Worm (Caenorhabditis elegans) whole organism, L1 larva: Measurements from ENCODE around the gene F01D5.2.
"Not testable (repeated sequence)": the region's sequence is repeated elsewhere in the genome, so short reads cannot be mapped to it uniquely, and the experiment has no call there.

Experiments
- C16A3.4 ChIP-seq: fragments of 150-350 bp; optimal IDR thresholded peaks from 2 replicates; lab custom pipeline; 2014; ENCODE audit warnings: missing biosample characterization, missing genetic modification characterization
- F16B12.6 ChIP-seq: fragments of 150-350 bp; optimal IDR thresholded peaks from 2 replicates; lab custom pipeline; 2014; ENCODE audit warnings: missing biosample characterization, missing genetic modification characterization
- aha-1 ChIP-seq: fragments of 150-350 bp; optimal IDR thresholded peaks from 2 replicates; lab custom pipeline; 2014; ENCODE audit warnings: missing biosample characterization, missing genetic modification characterization
- alr-1 ChIP-seq: fragments of 200-800 bp; sonication (Bioruptor generic); optimal IDR thresholded peaks from 2 replicates; lab custom pipeline; 2018; ENCODE audit warnings: borderline replicate concordance, mild to moderate bottlenecking, missing genetic modification characterization, missing compliant biosample characterization
- aly-2 ChIP-seq: fragments of 150-350 bp; optimal IDR thresholded peaks from 2 replicates; lab custom pipeline; 2014; ENCODE audit warnings: missing biosample characterization, missing genetic modification characterization
- blmp-1 ChIP-seq: fragments of 150-350 bp; optimal IDR thresholded peaks from 2 replicates; lab custom pipeline; 2014; ENCODE audit warnings: missing biosample characterization, missing genetic modification characterization
- ceh-63 ChIP-seq: fragments of 200-800 bp; sonication (Bioruptor generic); optimal IDR thresholded peaks from 2 replicates; lab custom pipeline; 2018; ENCODE audit warnings: mild to moderate bottlenecking, missing genetic modification characterization, missing compliant biosample characterization
- ceh-8 ChIP-seq: fragments of 200-800 bp; sonication (Bioruptor generic); optimal IDR thresholded peaks from 2 replicates; lab custom pipeline; 2018; ENCODE audit warnings: mild to moderate bottlenecking, missing genetic modification characterization, moderate library complexity, missing compliant biosample characterization
- ceh-82 ChIP-seq, 3 experiments: fragments of 150-350 bp in 1 of 3; sonication (generic microtip) in 2 of 3; optimal IDR thresholded peaks; 2 replicates each; lab custom pipeline; 2014 to 2017; ENCODE audit warnings: missing biosample characterization in 3 of 3, missing genetic modification characterization in 3 of 3
- ces-1 ChIP-seq: fragments of 150-350 bp; optimal IDR thresholded peaks from 2 replicates; lab custom pipeline; 2014; ENCODE audit warnings: missing biosample characterization, missing genetic modification reagents, missing genetic modification characterization
- efl-1 ChIP-seq, 4 experiments: fragments of 150-350 bp; optimal IDR thresholded peaks in 3 of 4; peaks in 1 of 4; 1 replicate in 1 of 4; 2 replicates in 3 of 4; lab custom pipeline; 2014; ENCODE audit warnings: missing biosample characterization in 2 of 4, missing genetic modification characterization in 2 of 4, missing genetic modification reagents in 2 of 4
- elt-2 ChIP-seq: sonication (generic microtip); optimal IDR thresholded peaks from 2 replicates; lab custom pipeline; 2016; ENCODE audit warnings: missing genetic modification characterization, mild to moderate bottlenecking, inconsistent platforms, missing compliant biosample characterization, missing genetic modification reagents
- ets-5 ChIP-seq: fragments of 200-800 bp; sonication (Bioruptor generic); IDR thresholded peaks from 2 replicates; pipeline ENCODE4 v1.3.6; 2022; ENCODE audit warnings: missing genetic modification characterization, missing compliant biosample characterization
- fkh-10 ChIP-seq: sonication (generic microtip); optimal IDR thresholded peaks from 2 replicates; lab custom pipeline; 2017; ENCODE audit warnings: missing biosample characterization, missing genetic modification reagents, missing genetic modification characterization
- fkh-4 ChIP-seq: sonication (generic microtip); optimal IDR thresholded peaks from 2 replicates; lab custom pipeline; 2016; ENCODE audit warnings: missing compliant biosample characterization, missing genetic modification characterization, borderline replicate concordance
- fos-1 ChIP-seq: fragments of 150-350 bp; optimal IDR thresholded peaks from 2 replicates; lab custom pipeline; 2014; ENCODE audit warnings: missing biosample characterization, missing genetic modification characterization
- hpl-2 ChIP-seq: fragments of 150-350 bp; optimal IDR thresholded peaks from 2 replicates; lab custom pipeline; 2014; ENCODE audit warnings: missing biosample characterization, missing genetic modification reagents, missing genetic modification characterization
- isw-1 ChIP-seq: fragments of 200-800 bp; sonication (Bioruptor generic); IDR thresholded peaks from 2 replicates; pipeline ENCODE4 v1.3.6; 2022; ENCODE audit warnings: missing genetic modification characterization, missing compliant biosample characterization
- lin-13 ChIP-seq: fragments of 150-350 bp; optimal IDR thresholded peaks from 2 replicates; lab custom pipeline; 2014; ENCODE audit warnings: missing biosample characterization, missing genetic modification reagents, missing genetic modification characterization
- lin-14 ChIP-seq: fragments of 200-800 bp; sonication (Bioruptor generic); optimal IDR thresholded peaks from 2 replicates; lab custom pipeline; 2018; ENCODE audit warnings: mild to moderate bottlenecking, missing genetic modification characterization, moderate library complexity, missing compliant biosample characterization
- lir-3 ChIP-seq: sonication (generic microtip); optimal IDR thresholded peaks from 2 replicates; lab custom pipeline; 2016; ENCODE audit warnings: mild to moderate bottlenecking, missing genetic modification characterization, moderate library complexity, missing compliant biosample characterization; ENCODE audit not compliant: poor library complexity
- mef-2 ChIP-seq: fragments of 150-350 bp; optimal IDR thresholded peaks from 2 replicates; lab custom pipeline; 2014; ENCODE audit warnings: missing biosample characterization, missing genetic modification characterization
- mep-1 ChIP-seq: fragments of 150-350 bp; optimal IDR thresholded peaks from 2 replicates; lab custom pipeline; 2014; ENCODE audit warnings: missing biosample characterization, missing genetic modification characterization
- nhr-237 ChIP-seq: fragments of 150-350 bp; optimal IDR thresholded peaks from 2 replicates; lab custom pipeline; 2014; ENCODE audit warnings: missing biosample characterization, missing genetic modification characterization
- nhr-47 ChIP-seq: sonication (generic microtip); optimal IDR thresholded peaks from 2 replicates; lab custom pipeline; 2016; ENCODE audit warnings: mild to moderate bottlenecking, missing genetic modification characterization, moderate library complexity, missing compliant biosample characterization
- nhr-71 ChIP-seq: sonication (generic microtip); optimal IDR thresholded peaks from 2 replicates; lab custom pipeline; 2016; ENCODE audit warnings: mild to moderate bottlenecking, missing genetic modification characterization, moderate library complexity, missing compliant biosample characterization
- nhr-85 ChIP-seq: sonication (generic microtip); peaks from one replicate; lab custom pipeline; 2016; ENCODE audit warnings: missing genetic modification characterization, inconsistent platforms, missing compliant biosample characterization
- pag-3 ChIP-seq: sonication (generic microtip); optimal IDR thresholded peaks from 2 replicates; lab custom pipeline; 2017; ENCODE audit warnings: missing genetic modification characterization, mild to moderate bottlenecking, missing compliant biosample characterization, antibody characterized with exemption, borderline replicate concordance; ENCODE audit not compliant: insufficient read depth
- pqm-1 ChIP-seq: sonication (generic microtip); optimal IDR thresholded peaks from 3 replicates; lab custom pipeline; 2017; ENCODE audit warnings: missing biosample characterization, missing genetic modification characterization
- skn-1 ChIP-seq: fragments of 150-350 bp; optimal IDR thresholded peaks from 2 replicates; lab custom pipeline; 2014; ENCODE audit warnings: missing biosample characterization, missing genetic modification characterization
- tlp-1 ChIP-seq: fragments of 150-350 bp; optimal IDR thresholded peaks from 2 replicates; lab custom pipeline; 2014; ENCODE audit warnings: missing biosample characterization, missing genetic modification characterization
- unc-30 ChIP-seq: sonication (generic microtip); optimal IDR thresholded peaks from 2 replicates; lab custom pipeline; 2017; ENCODE audit warnings: missing biosample characterization, missing genetic modification characterization
- unc-62 ChIP-seq: fragments of 150-350 bp; optimal IDR thresholded peaks from 2 replicates; lab custom pipeline; 2014; ENCODE audit warnings: missing biosample characterization, missing genetic modification reagents, missing genetic modification characterization
- unc-86 ChIP-seq: sonication (generic microtip); optimal IDR thresholded peaks from 2 replicates; lab custom pipeline; 2016; ENCODE audit warnings: missing genetic modification characterization, missing compliant biosample characterization
- vab-15 ChIP-seq: sonication (generic microtip); optimal IDR thresholded peaks from 2 replicates; lab custom pipeline; 2017; ENCODE audit warnings: missing genotype, mild to moderate bottlenecking, missing genetic modification characterization, missing compliant biosample characterization
- xbp-1 ChIP-seq: sonication (generic microtip); optimal IDR thresholded peaks from 2 replicates; lab custom pipeline; 2016; ENCODE audit warnings: missing genetic modification characterization, missing compliant biosample characterization
- ztf-11 ChIP-seq, 2 experiments: sonication (generic microtip); optimal IDR thresholded peaks; 2 replicates each; lab custom pipeline; 2016 to 2017; ENCODE audit warnings: missing genetic modification characterization in 2 of 2, missing biosample characterization in 1 of 2, missing compliant biosample characterization in 1 of 2
- ztf-4 ChIP-seq: fragments of 150-350 bp; optimal IDR thresholded peaks from 2 replicates; lab custom pipeline; 2014; ENCODE audit warnings: missing biosample characterization, missing genetic modification characterization

The F01D5.2 gene

DNA sequence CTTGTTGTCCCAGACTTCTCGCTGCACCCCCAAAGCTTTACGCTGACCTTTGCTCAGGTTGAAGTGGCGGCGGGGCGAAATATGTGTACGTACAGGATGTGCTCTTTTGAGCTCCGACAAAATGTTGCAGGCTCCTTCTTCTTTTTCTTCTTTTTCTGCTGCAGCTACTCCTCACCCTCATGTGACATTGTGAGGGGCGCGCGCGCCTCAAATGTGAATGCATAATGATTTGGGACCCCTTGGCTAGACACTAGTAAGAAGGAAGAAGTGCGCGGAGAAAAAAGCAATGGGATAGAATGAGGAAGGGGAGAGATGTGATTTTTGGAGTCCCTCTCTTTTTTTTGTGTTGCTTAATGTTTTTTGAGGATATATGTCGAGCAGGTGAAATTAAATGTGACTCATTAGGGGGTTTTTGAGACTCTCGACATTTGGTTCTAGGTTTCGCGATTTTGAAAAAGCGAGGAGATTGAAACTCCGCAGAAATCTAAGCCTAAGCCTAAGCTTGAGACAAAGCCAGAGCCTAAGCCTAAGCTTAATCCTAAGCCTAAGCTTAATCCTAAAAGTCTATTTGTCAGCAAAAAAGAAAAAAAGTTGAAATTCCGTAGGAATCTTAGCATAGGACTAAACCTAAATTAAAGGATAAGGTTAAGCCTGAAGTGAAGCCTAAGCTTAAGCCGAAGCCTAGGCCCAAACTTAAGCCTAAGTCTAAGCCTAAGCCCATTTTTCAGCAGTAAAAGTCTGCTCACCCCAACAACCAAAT, 38.0 kb upstream of the F01D5.2 start (continued):
- TF ChIP-seq mep-1 (tag; lab: Kevin White, UChicago), result peak; percentile 23
- peak; percentile 83 for TF ChIP-seq unc-86 (tag; lab: Kevin White, UChicago)
- TF ChIP-seq aha-1 (tag; lab: Kevin White, UChicago), result no peak
- no peak for TF ChIP-seq alr-1 (tag; lab: Kevin White, UChicago)
- peak; percentile 67 for TF ChIP-seq nhr-71 (tag; lab: Kevin White, UChicago)
- peak; percentile 92 for TF ChIP-seq lin-14 (GFP tag; lab: Kevin White, UChicago)
- TF ChIP-seq ceh-63 (GFP tag; lab: Kevin White, UChicago), result no peak
- no peak for TF ChIP-seq unc-30
- TF ChIP-seq fkh-4 (tag; lab: Kevin White, UChicago), result no peak
- TF ChIP-seq ztf-4 (tag; lab: Kevin White, UChicago), result no peak

DNA sequence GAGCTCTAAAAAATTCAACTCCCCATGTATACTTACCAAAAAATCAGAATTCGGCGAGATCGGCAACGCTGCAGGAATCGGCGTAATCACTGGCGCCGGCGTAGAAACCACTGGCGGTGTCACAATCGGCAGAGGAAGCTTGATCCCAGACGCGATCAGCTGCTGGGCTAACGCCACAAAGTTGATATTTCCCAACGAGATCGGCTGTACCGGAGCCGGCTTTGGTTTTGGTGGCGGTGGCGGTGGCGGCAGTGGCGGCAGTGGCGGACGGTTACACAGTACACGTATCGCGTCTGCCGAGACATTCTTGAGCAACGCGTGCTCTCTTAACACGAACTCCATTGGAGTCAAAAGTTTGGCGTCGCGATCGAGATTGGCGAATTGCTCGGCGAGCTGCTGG, 35.7 kb upstream of the F01D5.2 start:
- TF ChIP-seq vab-15 (no peak), isw-1 (GFP tag; lab: Robert Waterston, UW) (no peak), ceh-63 (GFP tag; lab: Kevin White, UChicago) (no peak), unc-62 (GFP tag; lab: Kevin White, UChicago) (no peak), skn-1 (tag; lab: Kevin White, UChicago) (no peak), fkh-10 (GFP tag; lab: Kevin White, UChicago) (no peak), pag-3 (tag; lab: Kevin White, UChicago) (no peak), efl-1 (optimal IDR thresholded peaks at IDR 0.05; lab: Kevin White, UChicago) (no peak), efl-1 (GFP tag; optimal IDR thresholded peaks at IDR 0.05 in 1 of 2; lab: Kevin White, UChicago) (no peak), F16B12.6 (tag; lab: Kevin White, UChicago) (no peak), tlp-1 (no peak), hpl-2 (GFP tag; lab: Kevin White, UChicago) (no peak), pqm-1 (no peak), ets-5 (GFP tag; lab: Robert Waterston, UW) (no peak), aly-2 (no peak), elt-2 (tag; lab: Kevin White, UChicago) (no peak)

DNA sequence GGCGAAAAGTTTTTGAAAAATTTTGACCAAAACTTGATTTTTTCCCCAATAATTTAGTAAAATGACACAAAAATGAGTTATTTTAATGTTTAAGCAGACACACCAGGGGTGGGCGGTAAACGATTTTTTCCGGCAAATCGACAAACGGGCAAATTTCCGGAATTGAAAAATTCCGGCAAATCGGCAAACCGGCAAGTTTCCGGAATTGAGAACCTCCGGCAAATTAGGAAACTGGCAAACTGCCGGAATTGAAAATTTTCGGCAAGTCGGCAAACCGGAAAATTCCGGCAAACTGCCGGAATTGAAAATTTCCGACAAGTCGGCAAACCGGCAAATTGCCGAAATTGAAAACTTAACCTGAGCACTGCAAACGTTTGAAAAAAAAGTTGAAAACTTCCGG, 33.8 kb upstream of the F01D5.2 start:
- TF ChIP-seq nhr-71 (tag; lab: Kevin White, UChicago) (peak; percentile 3), F16B12.6 (tag; lab: Kevin White, UChicago) (no peak), skn-1 (tag; lab: Kevin White, UChicago) (no peak)

DNA sequence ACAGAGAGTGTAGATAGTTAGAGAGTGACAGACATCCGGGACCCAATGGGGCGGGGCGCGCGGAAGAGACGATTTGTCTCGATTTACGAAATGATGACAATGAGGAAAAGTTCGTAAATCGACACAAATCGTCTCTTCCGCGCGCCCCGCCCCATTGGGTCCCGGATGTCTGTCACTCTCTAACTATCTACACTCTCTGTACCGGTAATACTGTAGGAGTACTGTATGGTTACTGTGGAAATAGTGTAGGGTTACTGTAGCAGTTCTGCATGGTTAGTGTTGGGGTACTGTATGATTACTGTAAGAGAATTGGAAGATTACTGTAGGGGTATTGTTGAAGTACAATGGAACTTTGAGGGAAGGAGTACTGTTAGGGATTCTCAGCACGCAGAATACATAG, 22.4 kb upstream of the F01D5.2 start, which contains the start of gene F01D5.10:
Gene F01D5.10 (minus strand): TSS at position 101 of the 400 bp plus-strand sequence.
- not testable (repeated sequence) for TF ChIP-seq efl-1 (optimal IDR thresholded peaks at IDR 0.05; lab: Kevin White, UChicago); efl-1 (GFP tag; optimal IDR thresholded peaks at IDR 0.05 in 1 of 2; lab: Kevin White, UChicago); ceh-63 (GFP tag; lab: Kevin White, UChicago); mef-2 (tag; lab: Kevin White, UChicago)

DNA sequence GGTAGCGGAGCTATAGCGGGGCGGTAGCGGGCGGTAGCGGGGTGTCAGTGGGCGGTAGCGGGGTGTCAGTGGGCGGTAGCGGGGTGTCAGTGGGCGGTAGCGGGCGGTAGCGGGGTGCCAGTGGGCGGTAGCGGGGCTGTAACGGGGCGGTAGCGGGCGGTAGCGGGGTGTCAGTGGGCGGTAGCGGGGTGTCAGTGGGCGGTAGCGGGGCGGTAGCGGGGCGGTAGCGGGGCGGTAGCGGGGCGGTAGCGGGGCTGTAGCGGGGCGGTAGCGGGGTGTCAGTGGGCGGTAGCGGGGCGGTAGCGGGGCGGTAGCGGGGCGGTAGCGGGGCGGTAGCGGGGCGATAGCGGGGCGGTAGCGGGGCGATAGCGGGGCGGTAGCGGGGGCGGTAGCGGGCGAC, 20.8 kb upstream of the F01D5.2 start:
- TF ChIP-seq ceh-8 (GFP tag; lab: Kevin White, UChicago), result peak; percentile 43

DNA sequence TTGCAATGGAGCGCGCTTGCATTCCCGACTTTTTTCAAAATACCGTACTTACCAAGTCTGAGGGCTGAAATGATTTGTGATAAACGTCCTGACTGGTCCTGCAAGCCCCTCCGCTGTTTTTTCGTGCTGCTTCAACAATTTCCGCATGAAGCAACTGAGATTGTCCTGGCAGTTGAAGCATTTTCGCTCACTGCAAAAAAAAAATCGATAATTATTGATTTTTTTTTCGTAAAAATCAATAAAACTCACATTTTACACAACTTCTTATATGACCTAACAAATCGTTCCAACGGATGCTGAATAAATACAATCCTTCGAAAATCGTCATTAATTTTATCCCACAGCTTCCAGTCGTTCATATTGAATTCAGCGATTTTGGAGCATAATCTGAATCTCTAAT, 20.0 kb upstream of the F01D5.2 start:
- TF ChIP-seq lir-3 (tag; lab: Kevin White, UChicago) (no peak), nhr-47 (tag; lab: Kevin White, UChicago) (no peak), blmp-1 (tag; lab: Kevin White, UChicago) (no peak), mef-2 (tag; lab: Kevin White, UChicago) (no peak), xbp-1 (tag; lab: Kevin White, UChicago) (no peak), ztf-4 (tag; lab: Kevin White, UChicago) (no peak), fkh-10 (GFP tag; lab: Kevin White, UChicago) (no peak), F16B12.6 (tag; lab: Kevin White, UChicago) (no peak), nhr-71 (tag; lab: Kevin White, UChicago) (no peak), nhr-85 (tag; lab: Kevin White, UChicago) (no peak), fos-1 (tag; lab: Kevin White, UChicago) (no peak), pag-3 (tag; lab: Kevin White, UChicago) (no peak), ces-1 (GFP tag; lab: Kevin White, UChicago) (no peak), ceh-82 (tag; optimal IDR thresholded peaks at IDR 0.05; lab: Kevin White, UChicago) (no peak), nhr-237 (tag; lab: Kevin White, UChicago) (no peak), alr-1 (tag; lab: Kevin White, UChicago) (no peak), ztf-11 (tag; optimal IDR thresholded peaks at IDR 0.05; lab: Kevin White, UChicago) (no peak), C16A3.4 (no peak), lin-13 (GFP tag; lab: Kevin White, UChicago) (no peak), unc-86 (tag; lab: Kevin White, UChicago) (no peak)
- TF ChIP-seq, all 84 proteins: peak for 0
